Fruit fly (Drosophila melanogaster) whole organism: ENCODE measurements around the gene Hayan.

Experiments
- CG8478 ChIP-seq: fragments of >200 bp; optimal IDR thresholded peaks from 2 replicates; lab custom pipeline; 2018; ENCODE audit warnings: inconsistent platforms
- Dll ChIP-seq: fragments of >200 bp; optimal IDR thresholded peaks from 2 replicates; lab custom pipeline; 2017
- EcR ChIP-seq, 2 experiments: fragments of >200 bp; optimal IDR thresholded peaks; 2 replicates each; lab custom pipeline; 2017; ENCODE audit warnings: missing biosample characterization in 2 of 2, missing genetic modification characterization in 2 of 2, missing genetic modification reagents in 2 of 2
- pan ChIP-seq: fragments of >200 bp; optimal IDR thresholded peaks from 2 replicates; lab custom pipeline; 2017
- psq ChIP-seq: fragments of >200 bp; optimal IDR thresholded peaks from 2 replicates; lab custom pipeline; 2017

- TF ChIP-seq EcR (GFP tag; optimal IDR thresholded peaks at IDR 0.05; lab: Kevin White, UChicago): no peak
- no peak for TF ChIP-seq Dll (lab: Kevin White, UChicago)
- TF ChIP-seq CG8478: no peak
- no peak for TF ChIP-seq pan (lab: Kevin White, UChicago)
- no peak for TF ChIP-seq psq
Measured at dm6 chrX:18460318-18460717, 23.3 kb downstream of the Hayan start, which contains the start of gene CG43843.
